Worm (Caenorhabditis elegans) whole organism, L4 larva: Measurements from ENCODE around the gene acs-4.

ENCODE experiments used
- Y75B8A.6 ChIP-seq: fragments of 200-800 bp; sonication (Bioruptor generic); IDR thresholded peaks from 2 replicates; pipeline ENCODE4 v1.3.6; 2022; ENCODE audit warnings: missing genetic modification reagents, missing genetic modification characterization, missing compliant biosample characterization
- ZK546.5 ChIP-seq, 2 experiments: sonication (generic microtip); optimal IDR thresholded peaks; 2 replicates each; lab custom pipeline; 2017; ENCODE audit warnings: missing biosample characterization in 2 of 2, missing genetic modification characterization in 2 of 2
- aha-1 ChIP-seq: fragments of 150-350 bp; peaks from one replicate; lab custom pipeline; 2014; ENCODE audit warnings: missing biosample characterization, missing genetic modification characterization
- attf-4 ChIP-seq: sonication (generic microtip); optimal IDR thresholded peaks from 3 replicates; lab custom pipeline; 2017; ENCODE audit warnings: missing biosample characterization, missing genetic modification characterization
- fkh-10 ChIP-seq: fragments of 150-350 bp; optimal IDR thresholded peaks from 2 replicates; lab custom pipeline; 2014; ENCODE audit warnings: missing biosample characterization, missing genetic modification reagents, missing genetic modification characterization
- hlh-30 ChIP-seq: sonication (generic microtip); optimal IDR thresholded peaks from 2 replicates; lab custom pipeline; 2017; ENCODE audit warnings: antibody characterized with exemption, mild to moderate bottlenecking, missing genetic modification characterization, missing compliant biosample characterization; ENCODE audit not compliant: insufficient read depth
- mdl-1 ChIP-seq, 2 experiments: fragments of 150-350 bp in 1 of 2; sonication (generic microtip) in 1 of 2; optimal IDR thresholded peaks; 2 replicates each; lab custom pipeline; 2014 to 2017; ENCODE audit warnings: missing biosample characterization in 2 of 2, missing genetic modification characterization in 2 of 2
- vab-7 ChIP-seq: fragments of 200-800 bp; sonication (Bioruptor generic); IDR thresholded peaks from 2 replicates; pipeline ENCODE4 v1.3.6; 2022; ENCODE audit warnings: missing genetic modification reagents, missing genetic modification characterization, missing compliant biosample characterization
- zag-1 ChIP-seq: fragments of 150-350 bp; optimal IDR thresholded peaks from 2 replicates; lab custom pipeline; 2014; ENCODE audit warnings: missing biosample characterization, missing genetic modification characterization
- zip-2 ChIP-seq: fragments of 150-350 bp; optimal IDR thresholded peaks from 2 replicates; lab custom pipeline; 2014; ENCODE audit warnings: missing biosample characterization, missing genetic modification characterization

DNA sequence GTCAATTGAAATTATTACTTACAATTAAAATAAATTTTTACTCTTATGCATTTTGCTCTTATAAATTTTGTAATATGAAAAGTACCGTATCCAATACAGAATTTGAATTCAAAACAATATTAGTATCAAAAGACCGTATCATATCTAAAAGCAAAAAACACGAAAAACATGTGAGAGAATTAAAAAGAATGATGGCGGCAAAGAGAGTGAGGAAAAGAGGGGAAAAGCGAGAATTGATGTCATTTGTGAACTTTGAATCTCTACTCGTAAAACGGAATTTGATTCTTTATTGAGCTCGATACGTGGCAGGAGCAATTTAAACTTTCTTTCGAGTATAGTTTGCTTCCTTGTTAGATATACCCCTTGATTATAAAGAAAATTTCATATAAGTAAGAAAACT is 13.1 kb upstream of the acs-4 start:
- TF ChIP-seq ZK546.5 (tag; optimal IDR thresholded peaks at IDR 0.05; lab: Kevin White, UChicago), result no peak
- TF ChIP-seq zag-1 (tag; lab: Kevin White, UChicago), result no peak
- no peak for TF ChIP-seq aha-1 (tag; lab: Kevin White, UChicago)
- no peak for TF ChIP-seq attf-4
- no peak for TF ChIP-seq Y75B8A.6 (GFP tag; lab: Robert Waterston, UW)
- TF ChIP-seq mdl-1 (tag; optimal IDR thresholded peaks at IDR 0.05; lab: Kevin White, UChicago), result no peak
- TF ChIP-seq vab-7 (GFP tag; lab: Robert Waterston, UW), result no peak
- TF ChIP-seq fkh-10 (GFP tag; lab: Kevin White, UChicago), result no peak
- peak; percentile 46 for TF ChIP-seq hlh-30 (tag; lab: Kevin White, UChicago)
- no peak for TF ChIP-seq zip-2 (tag; lab: Kevin White, UChicago)
